Worm (Caenorhabditis elegans): ENCODE measurements around the gene T06D4.1.

Gene T06D4.1

DNA sequence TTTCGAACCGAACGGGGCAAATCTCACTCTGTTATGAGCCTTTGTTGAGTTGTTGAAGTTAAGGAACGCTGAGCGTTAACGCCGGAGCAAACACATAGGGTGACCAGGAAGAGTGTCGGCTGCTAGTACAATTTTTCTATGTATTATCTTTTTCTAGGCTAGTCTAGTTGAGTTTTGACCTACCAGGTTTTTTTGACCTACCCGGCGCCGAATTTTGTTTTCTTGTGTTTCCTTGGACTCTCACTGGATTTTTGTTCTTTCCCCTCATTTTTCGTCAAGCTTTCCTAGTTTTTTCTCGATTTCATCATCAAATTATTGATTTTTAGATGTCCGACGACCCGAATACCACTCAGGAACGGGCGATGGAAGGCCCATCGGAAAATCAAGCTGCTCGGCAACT lies at the start of gene T06D4.1:
Gene T06D4.1, plus strand, starts transcription at position 321 of the 400 bp plus-strand sequence.
- no peak for TF ChIP-seq unc-62 (GFP tag; optimal IDR thresholded peaks at IDR 0.05)

- TF ChIP-seq unc-62 (GFP tag; optimal IDR thresholded peaks at IDR 0.05), result no peak
Observed at ce11 chrII:3332039-3332438, 49.6 kb upstream of the T06D4.1 start, which contains the start of gene irld-27. Gene irld-27 (plus strand): TSS chrII:3332339.

DNA sequence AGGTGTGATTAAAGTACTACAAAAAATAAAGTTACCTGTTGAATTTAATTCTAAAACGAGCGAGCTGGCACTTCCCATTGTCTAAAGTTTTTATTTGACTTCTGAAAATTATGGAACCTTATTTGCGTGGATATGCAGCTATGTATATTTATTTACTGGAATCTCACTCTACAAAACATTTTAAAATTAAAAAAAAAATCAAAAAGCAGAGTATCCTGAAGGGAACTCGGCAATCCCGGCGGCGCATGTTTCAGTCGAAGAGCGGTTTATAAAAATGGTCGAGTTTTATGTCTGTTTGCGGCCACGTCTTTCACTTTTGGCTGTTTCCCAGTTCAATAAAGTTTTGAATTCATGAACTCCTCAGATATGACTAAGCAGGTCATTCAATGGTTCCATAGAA lies 44.6 kb upstream of the T06D4.1 start, which contains the start of gene F14D2.19:
Gene F14D2.19, minus strand, starts transcription at position 101 of the 400 bp plus-strand sequence.
- TF ChIP-seq unc-62 (GFP tag; optimal IDR thresholded peaks at IDR 0.05), result no peak

DNA sequence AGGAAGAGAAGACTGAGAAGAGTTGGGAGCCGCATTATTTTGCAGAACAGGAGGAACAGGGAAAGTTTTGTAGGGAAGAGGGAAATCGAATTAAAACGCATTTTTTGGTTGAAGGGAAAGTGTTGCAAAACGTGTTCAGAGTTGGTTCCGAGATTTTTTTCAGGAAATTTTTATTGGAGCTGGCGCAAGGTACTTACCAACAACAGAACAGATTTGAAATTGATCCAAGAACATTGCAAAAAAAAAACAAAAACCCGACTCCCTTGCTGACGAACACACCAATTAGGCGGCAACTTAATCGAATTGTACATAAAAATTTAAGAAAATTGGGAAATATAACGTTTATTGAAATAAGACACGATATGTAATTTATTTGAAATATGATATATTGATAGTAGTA lies 43.1 kb upstream of the T06D4.1 start, which contains the start of gene F14D2.7:
Gene F14D2.7, minus strand, starts transcription at position 101 of the 400 bp plus-strand sequence.
- TF ChIP-seq unc-62 (GFP tag; optimal IDR thresholded peaks at IDR 0.05), result no peak

- TF ChIP-seq unc-62 (GFP tag; optimal IDR thresholded peaks at IDR 0.05), result no peak
Observed at ce11 chrII:3340251-3340650, 41.4 kb upstream of the T06D4.1 start, which contains the start of gene F14D2.5. Gene F14D2.5 (plus strand): TSS chrII:3340551.

DNA sequence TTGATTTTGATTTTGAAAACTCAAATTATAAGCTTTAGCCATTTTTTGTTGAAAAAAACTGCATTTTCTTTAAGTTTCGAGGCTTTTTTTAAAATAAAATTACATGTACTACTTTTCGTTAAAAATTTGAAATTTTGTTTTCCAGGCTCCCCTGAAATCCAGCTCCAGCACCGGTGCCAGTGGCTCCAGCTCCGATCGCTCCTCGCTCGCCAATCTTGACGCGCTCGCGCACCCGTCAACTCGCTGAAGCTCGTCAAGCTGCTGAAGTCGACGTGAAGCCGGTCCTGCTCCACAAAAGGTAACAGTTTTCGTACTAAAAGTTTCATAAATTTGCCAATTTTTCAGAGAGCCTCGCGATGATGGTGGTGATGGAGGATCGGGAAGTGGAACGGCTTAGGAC lies 40.8 kb upstream of the T06D4.1 start:
- no peak for TF ChIP-seq unc-62 (GFP tag; optimal IDR thresholded peaks at IDR 0.05)

- TF ChIP-seq unc-62 (GFP tag; optimal IDR thresholded peaks at IDR 0.05), result no peak
Observed at ce11 chrII:3341989-3342388, 39.6 kb upstream of the T06D4.1 start, which contains the start of gene F14D2.11. Gene F14D2.11 (minus strand): TSS chrII:3342089.

DNA sequence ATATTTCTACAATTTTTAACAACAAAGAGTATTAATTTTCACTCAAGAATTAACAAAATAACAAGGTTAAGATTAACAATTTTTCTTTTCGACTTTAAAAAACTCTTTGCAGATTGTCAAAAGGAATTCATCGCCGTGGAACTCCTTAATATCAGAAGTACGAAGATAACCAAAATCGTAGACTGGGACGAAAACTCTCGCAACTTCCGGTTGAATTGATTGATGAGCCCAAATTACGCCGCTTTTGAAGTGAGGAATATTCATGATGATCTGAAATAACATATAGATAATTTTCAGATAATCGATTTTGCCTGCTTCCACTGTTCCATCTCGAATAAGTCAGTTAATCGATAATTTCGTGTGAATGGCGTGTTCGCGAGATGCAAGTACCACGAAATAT lies 37.9 kb upstream of the T06D4.1 start, which contains the start of gene F14D2.15:
Gene F14D2.15, minus strand, starts transcription at position 101 of the 400 bp plus-strand sequence.
- TF ChIP-seq unc-62 (GFP tag; optimal IDR thresholded peaks at IDR 0.05), result no peak

DNA sequence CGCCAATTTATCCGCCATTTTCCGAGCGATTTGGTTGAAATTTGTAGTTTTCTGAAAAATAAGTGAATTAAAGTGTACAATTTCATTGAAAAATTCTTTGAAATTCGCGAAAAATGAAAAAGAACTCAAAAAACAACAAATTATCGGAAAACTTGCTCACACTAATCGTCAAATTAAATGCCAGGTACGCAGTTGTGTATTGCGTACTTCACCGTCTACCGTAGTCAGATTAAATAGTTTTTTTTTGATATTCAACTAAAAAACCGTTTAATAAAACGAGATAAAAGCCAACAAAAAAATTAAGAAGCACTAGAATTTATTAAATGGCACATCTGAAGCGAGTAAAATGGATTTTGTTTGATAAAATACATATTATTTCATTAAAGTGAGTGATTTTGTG lies 36.7 kb upstream of the T06D4.1 start, which contains the start of gene bath-28:
Gene bath-28, minus strand, starts transcription at position 51 of the 400 bp plus-strand sequence.
- TF ChIP-seq unc-62 (GFP tag; optimal IDR thresholded peaks at IDR 0.05), result no peak

DNA sequence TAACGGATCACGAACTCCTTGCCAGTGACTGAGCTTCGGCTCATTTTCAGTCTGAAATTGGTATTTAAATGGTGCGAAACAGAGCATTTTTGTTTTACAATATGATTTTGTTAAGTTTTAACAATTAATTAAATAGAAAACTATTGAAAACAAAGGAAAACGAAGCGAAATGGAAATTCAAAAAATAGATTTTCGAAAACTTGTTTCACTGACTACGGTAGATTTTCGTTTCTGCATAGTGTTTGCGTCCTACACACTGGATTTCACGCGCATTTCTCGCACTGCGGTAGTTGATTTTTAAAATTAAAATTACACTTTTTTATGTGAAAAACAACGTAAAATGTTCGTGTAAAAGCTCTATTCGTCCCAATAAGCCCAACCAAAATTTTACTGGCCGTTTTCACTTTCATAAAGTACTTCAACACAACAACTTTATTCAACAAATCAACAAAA lies 35.3 kb upstream of the T06D4.1 start, which contains the start of gene bath-30:
Gene bath-30, minus strand, starts transcription at position 51 of the 453 bp plus-strand sequence.
- no peak for TF ChIP-seq unc-62 (GFP tag; optimal IDR thresholded peaks at IDR 0.05)

DNA sequence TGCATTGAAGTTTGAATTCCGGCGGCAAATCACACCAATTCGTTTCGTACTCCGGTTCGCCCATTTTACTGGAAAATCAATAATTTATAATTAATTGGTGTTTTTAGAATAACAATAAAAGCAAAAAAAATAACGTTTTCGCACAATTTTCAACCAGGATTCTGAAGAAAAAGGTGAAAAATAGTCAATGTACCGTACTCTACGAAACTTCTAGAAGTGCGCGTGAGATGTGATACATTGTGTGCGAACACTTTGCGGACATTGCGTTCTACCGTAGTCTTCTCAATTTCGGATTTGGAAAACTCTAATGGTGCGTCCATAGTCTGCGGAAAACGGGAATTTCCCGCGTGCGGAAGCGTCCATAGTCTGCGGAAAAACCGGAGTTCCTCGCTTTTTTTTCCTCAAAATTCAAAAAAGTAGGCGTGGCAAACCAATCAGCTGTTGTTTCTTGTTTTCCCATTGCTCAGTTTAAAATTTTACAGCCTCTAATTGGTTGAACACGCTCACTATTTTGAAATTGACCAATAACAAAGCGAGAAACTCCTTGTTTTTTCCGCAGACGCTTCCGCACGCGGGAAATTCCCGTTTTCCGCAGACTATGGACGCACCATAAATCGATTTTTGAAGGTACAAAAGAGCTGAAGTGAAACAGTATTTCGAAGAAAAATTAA lies 33.6 kb upstream of the T06D4.1 start, which contains the start of the genes F14D2.14 and bath-29:
Gene F14D2.14, minus strand, starts transcription at position 51 of the 671 bp plus-strand sequence.
Gene bath-29, plus strand, starts transcription at position 621 of the 671 bp plus-strand sequence.
- TF ChIP-seq unc-62 (GFP tag; optimal IDR thresholded peaks at IDR 0.05), result no peak

ce11 chrII:3349820-3350291 lies 31.8 kb upstream of the T06D4.1 start, which contains the start of gene F14D2.8:
Gene F14D2.8 (minus strand): TSS chrII:3349870.
- no peak for TF ChIP-seq unc-62 (GFP tag; optimal IDR thresholded peaks at IDR 0.05)

DNA sequence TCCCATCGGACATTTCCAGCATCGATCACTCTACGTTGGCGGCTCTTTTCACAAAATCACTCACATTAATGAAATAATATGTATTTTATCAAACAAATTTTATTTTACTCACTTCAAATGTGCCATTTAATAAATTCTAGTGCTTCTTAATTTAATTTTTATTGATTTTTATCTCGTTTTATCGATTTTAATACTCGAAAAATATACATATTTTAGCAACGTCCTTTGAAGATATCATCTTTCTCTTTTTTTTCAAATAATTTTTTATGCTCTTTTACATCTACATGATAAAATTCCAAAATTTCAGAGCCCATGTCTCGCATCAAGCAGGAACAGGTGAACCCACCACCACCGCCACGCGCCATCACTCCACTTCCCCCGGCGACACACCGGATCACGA lies 22.8 kb upstream of the T06D4.1 start, which contains the start of the genes lido-14 and bath-27:
Gene lido-14, plus strand, starts transcription at position 301 of the 400 bp plus-strand sequence.
Gene bath-27, plus strand, starts transcription at position 306 of the 400 bp plus-strand sequence.
- no peak for TF ChIP-seq unc-62 (GFP tag; optimal IDR thresholded peaks at IDR 0.05)

- TF ChIP-seq unc-62 (GFP tag; optimal IDR thresholded peaks at IDR 0.05), result no peak
Observed at ce11 chrII:3367100-3367499, 14.5 kb upstream of the T06D4.1 start, which contains the start of gene Y49F6C.6. Gene Y49F6C.6 (minus strand): TSS chrII:3367200.

DNA sequence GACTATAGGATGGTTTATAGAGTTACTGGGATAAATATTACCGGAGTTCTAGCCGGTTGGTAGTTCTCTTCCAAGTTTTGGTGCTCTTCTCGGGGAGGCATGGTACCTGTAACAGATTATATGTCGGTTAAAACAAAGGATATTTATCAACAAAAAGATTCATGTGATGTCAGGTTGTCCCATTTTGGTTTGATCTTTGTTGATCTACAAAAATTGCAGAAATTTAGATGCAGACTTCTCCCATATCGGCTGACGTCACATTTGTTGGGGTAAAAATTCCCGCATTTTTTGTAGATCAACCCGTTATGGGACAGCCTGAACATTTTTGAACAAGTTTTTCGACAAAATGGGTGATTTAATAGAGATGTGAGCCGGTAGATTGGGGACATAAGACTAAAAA lies 13.5 kb upstream of the T06D4.1 start, which contains the start of gene Y49F6C.7:
Gene Y49F6C.7, minus strand, starts transcription at position 101 of the 400 bp plus-strand sequence.
- TF ChIP-seq unc-62 (GFP tag; optimal IDR thresholded peaks at IDR 0.05), result no peak

DNA sequence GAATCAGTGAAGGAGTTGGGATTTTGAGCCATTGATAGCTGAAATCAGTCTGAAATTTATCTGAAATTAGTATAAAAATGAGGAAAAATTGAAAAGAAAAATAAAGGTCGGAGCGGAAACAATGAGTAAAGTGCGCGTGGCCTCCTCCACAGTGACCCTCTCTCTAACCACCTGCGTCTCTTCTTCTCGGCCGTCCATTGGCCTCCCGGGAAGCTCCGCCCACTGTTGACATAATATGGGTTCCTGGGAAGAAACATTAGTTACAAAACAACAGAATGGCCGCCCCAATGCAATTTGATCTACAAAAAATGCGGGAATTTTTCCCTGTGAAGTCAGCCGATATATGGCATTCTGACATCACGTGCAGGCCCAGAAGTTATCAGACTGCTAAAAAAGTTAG lies 11.6 kb upstream of the T06D4.1 start, which contains the start of gene Y49F6C.8:
Gene Y49F6C.8, minus strand, starts transcription at position 51 of the 400 bp plus-strand sequence.
- no peak for TF ChIP-seq unc-62 (GFP tag; optimal IDR thresholded peaks at IDR 0.05)
